Fruit fly (Drosophila melanogaster): Measurements from ENCODE around the gene glec.
A peak's percentile ranks its signal among the peaks of the same experiment; 100 is the strongest.

- TF ChIP-seq dsf (GFP tag; optimal IDR thresholded peaks at IDR 0.05; ENCODE audit: borderline replicate concordance) (no peak), br (GFP tag; optimal IDR thresholded peaks at IDR 0.05) (no peak), fru (GFP tag; optimal IDR thresholded peaks at IDR 0.05) (peak; percentile 31), usp (GFP tag; optimal IDR thresholded peaks at IDR 0.05) (no peak), foxo (GFP tag; optimal IDR thresholded peaks at IDR 0.05) (no peak), CG32264 (GFP tag; optimal IDR thresholded peaks at IDR 0.05) (no peak), psq (GFP tag; optimal IDR thresholded peaks at IDR 0.05) (peak; percentile 16), HLH106 (tag; optimal IDR thresholded peaks at IDR 0.05) (peak; percentile 36), OdsH (GFP tag; optimal IDR thresholded peaks at IDR 0.05) (no peak)
Observed at dm6 chr3R:21904345-21904744, 48.3 kb upstream of the glec start.

Measured in whole organism, wandering third instar larva.